Worm (Caenorhabditis elegans) whole organism, young adult: ENCODE results near the gene T04A8.7.
A peak's percentile ranks its signal among the peaks of the same experiment; 100 is the strongest.

ENCODE experiments used
- B0336.3 ChIP-seq: fragments of 200-800 bp; sonication (Bioruptor generic); IDR thresholded peaks from 2 replicates; pipeline ENCODE4 v1.3.6; 2022; ENCODE audit warnings: missing genetic modification characterization, missing compliant biosample characterization
- D2030.7 ChIP-seq: fragments of 200-800 bp; sonication (Bioruptor generic); IDR thresholded peaks from 2 replicates; pipeline ENCODE4 v1.3.6; 2022; ENCODE audit warnings: missing genetic modification reagents, missing genetic modification characterization, missing compliant biosample characterization
- F23B12.7 ChIP-seq: sonication (generic microtip); optimal IDR thresholded peaks from 2 replicates; lab custom pipeline; 2017; ENCODE audit warnings: missing genetic modification characterization, mild to moderate bottlenecking, missing compliant biosample characterization, antibody characterized with exemption, moderate library complexity; ENCODE audit not compliant: insufficient read depth
- F33H1.4 ChIP-seq: fragments of 200-800 bp; sonication (Bioruptor generic); IDR thresholded peaks from 2 replicates; pipeline ENCODE4 v1.3.6; 2022; ENCODE audit warnings: missing genetic modification reagents, missing genetic modification characterization, missing compliant biosample characterization
- F52B5.7 ChIP-seq: sonication (generic microtip); optimal IDR thresholded peaks from 2 replicates; lab custom pipeline; 2016; ENCODE audit warnings: mild to moderate bottlenecking, missing genetic modification characterization, missing compliant biosample characterization
- F55B11.4 ChIP-seq: sonication (generic microtip); optimal IDR thresholded peaks from 2 replicates; lab custom pipeline; 2016; ENCODE audit warnings: missing compliant biosample characterization, missing genetic modification characterization, borderline replicate concordance; ENCODE audit not compliant: insufficient read depth
- K12H6.12 ChIP-seq: fragments of 200-800 bp; sonication (Bioruptor generic); optimal IDR thresholded peaks from 2 replicates; lab custom pipeline; 2018; ENCODE audit warnings: mild to moderate bottlenecking, missing genetic modification characterization, missing compliant biosample characterization
- Y53G8AR.9 ChIP-seq: fragments of 200-800 bp; sonication (Bioruptor generic); conservative IDR thresholded peaks from 2 replicates; pipeline ENCODE4 v1.3.6; 2022; ENCODE audit warnings: missing genetic modification reagents, missing genetic modification characterization, missing compliant biosample characterization
- Y67H2A.10 ChIP-seq: fragments of 200-800 bp; sonication (Bioruptor generic); conservative IDR thresholded peaks from 2 replicates; pipeline ENCODE4 v1.3.6; 2022; ENCODE audit warnings: missing genetic modification reagents, missing genetic modification characterization, missing compliant biosample characterization
- Y95B8A.8 ChIP-seq: fragments of 200-800 bp; sonication (Bioruptor generic); IDR thresholded peaks from 2 replicates; pipeline ENCODE4 v1.3.6; 2022; ENCODE audit warnings: missing genetic modification reagents, missing genetic modification characterization, missing compliant biosample characterization
- ZK185.1 ChIP-seq: sonication (generic microtip); optimal IDR thresholded peaks from 2 replicates; lab custom pipeline; 2016; ENCODE audit warnings: mild to moderate bottlenecking, missing genetic modification characterization, missing compliant biosample characterization; ENCODE audit not compliant: poor library complexity, severe bottlenecking
- aptf-2 ChIP-seq: fragments of 200-800 bp; sonication (Bioruptor generic); conservative IDR thresholded peaks from 2 replicates; pipeline ENCODE4 v1.3.6; 2022; ENCODE audit warnings: missing genetic modification reagents, missing genetic modification characterization, missing compliant biosample characterization
- athp-1 ChIP-seq: sonication (generic microtip); optimal IDR thresholded peaks from 2 replicates; lab custom pipeline; 2017; ENCODE audit warnings: mild to moderate bottlenecking, missing genetic modification characterization, missing compliant biosample characterization
- attf-5 ChIP-seq: fragments of 200-800 bp; sonication (Bioruptor generic); optimal IDR thresholded peaks from 2 replicates; lab custom pipeline; 2018; ENCODE audit warnings: mild to moderate bottlenecking, missing genetic modification characterization, missing compliant biosample characterization
- cebp-1 ChIP-seq, 2 experiments: fragments of 200-800 bp in 1 of 2; sonication (Bioruptor generic) in 1 of 2; sonication (generic microtip) in 1 of 2; IDR thresholded peaks in 1 of 2; optimal IDR thresholded peaks in 1 of 2; 2 replicates each; pipeline versions ENCODE4 v1.3.6 to Lab custom; 2017 to 2022; ENCODE audit warnings: missing compliant biosample characterization in 2 of 2, missing genetic modification characterization in 2 of 2, mild to moderate bottlenecking in 1 of 2, missing genetic modification reagents in 1 of 2, moderate library complexity in 1 of 2
- ceh-100 ChIP-seq: fragments of 200-800 bp; sonication (Bioruptor generic); IDR thresholded peaks from 2 replicates; pipeline ENCODE4 v1.3.6; 2022; ENCODE audit warnings: missing genetic modification reagents, missing genetic modification characterization, missing compliant biosample characterization
- dox-1 ChIP-seq: fragments of 200-800 bp; sonication (Bioruptor generic); IDR thresholded peaks from 2 replicates; pipeline ENCODE4 v1.3.6; 2022; ENCODE audit warnings: missing genetic modification reagents, missing genetic modification characterization, missing compliant biosample characterization
- dpl-1 ChIP-seq: fragments of 150-350 bp; optimal IDR thresholded peaks from 2 replicates; lab custom pipeline; 2014; ENCODE audit warnings: missing biosample characterization, missing genetic modification reagents, missing genetic modification characterization
- ets-4 ChIP-seq: fragments of 200-800 bp; sonication (Bioruptor generic); optimal IDR thresholded peaks from 2 replicates; lab custom pipeline; 2018; ENCODE audit warnings: mild to moderate bottlenecking, missing genetic modification characterization, missing compliant biosample characterization
- lag-1 ChIP-seq: fragments of 200-800 bp; sonication (Bioruptor generic); IDR thresholded peaks from 2 replicates; pipeline ENCODE4 v1.3.6; 2022; ENCODE audit warnings: missing genetic modification reagents, missing genetic modification characterization, missing compliant biosample characterization
- let-526 ChIP-seq: fragments of 200-800 bp; sonication (Bioruptor generic); IDR thresholded peaks from 2 replicates; pipeline ENCODE4 v1.3.6; 2022; ENCODE audit warnings: missing genetic modification reagents, missing genetic modification characterization, missing compliant biosample characterization
- let-607 ChIP-seq, 2 experiments: fragments of 200-800 bp in 1 of 2; sonication (Bioruptor generic) in 1 of 2; sonication (generic microtip) in 1 of 2; optimal IDR thresholded peaks; 2 replicates each; lab custom pipeline; 2016 to 2018; ENCODE audit warnings: mild to moderate bottlenecking in 2 of 2, missing compliant biosample characterization in 2 of 2, missing genetic modification characterization in 2 of 2, moderate library complexity in 2 of 2, missing genotype in 1 of 2
- lin-35 ChIP-seq, 3 experiments: fragments of 150-350 bp in 2 of 3; sonication (generic microtip) in 1 of 3; optimal IDR thresholded peaks; 2 replicates each; lab custom pipeline; 2014 to 2018; ENCODE audit warnings: missing biosample characterization in 3 of 3, missing genetic modification characterization in 3 of 3, missing genetic modification reagents in 3 of 3
- lin-40 ChIP-seq: sonication (generic microtip); optimal IDR thresholded peaks from 2 replicates; lab custom pipeline; 2016; ENCODE audit warnings: missing genetic modification characterization, mild to moderate bottlenecking, missing compliant biosample characterization, missing genotype, missing genetic modification reagents
- lin-54 ChIP-seq: fragments of 200-800 bp; sonication (Bioruptor generic); optimal IDR thresholded peaks from 2 replicates; lab custom pipeline; 2018; ENCODE audit warnings: mild to moderate bottlenecking, missing genetic modification characterization, missing compliant biosample characterization
- madf-3 ChIP-seq: fragments of 200-800 bp; sonication (Bioruptor generic); IDR thresholded peaks from 2 replicates; pipeline ENCODE4 v1.3.6; 2022; ENCODE audit warnings: missing genetic modification reagents, missing genetic modification characterization, missing compliant biosample characterization
- madf-6 ChIP-seq: fragments of 200-800 bp; sonication (Bioruptor generic); IDR thresholded peaks from 2 replicates; pipeline ENCODE4 v1.3.6; 2022; ENCODE audit warnings: missing genetic modification reagents, missing genetic modification characterization, missing compliant biosample characterization
- mcd-1 ChIP-seq: fragments of 200-800 bp; sonication (Bioruptor generic); IDR thresholded peaks from 2 replicates; pipeline ENCODE4 v1.3.6; 2022; ENCODE audit warnings: missing genetic modification reagents, missing genetic modification characterization, missing compliant biosample characterization
- mel-28 ChIP-seq: sonication (generic microtip); optimal IDR thresholded peaks from 2 replicates; lab custom pipeline; 2016; ENCODE audit warnings: borderline replicate concordance, mild to moderate bottlenecking, missing genetic modification characterization, missing compliant biosample characterization
- nfyb-1 ChIP-seq: fragments of 200-800 bp; sonication (Bioruptor generic); IDR thresholded peaks from 2 replicates; pipeline ENCODE4 v1.3.6; 2022; ENCODE audit warnings: missing genetic modification reagents, missing genetic modification characterization, missing compliant biosample characterization
- nhr-120 ChIP-seq: fragments of 200-800 bp; sonication (Bioruptor generic); IDR thresholded peaks from 2 replicates; pipeline ENCODE4 v1.3.6; 2022; ENCODE audit warnings: missing genetic modification characterization, missing compliant biosample characterization
- nhr-27 ChIP-seq: fragments of 200-800 bp; sonication (Bioruptor generic); optimal IDR thresholded peaks from 2 replicates; lab custom pipeline; 2018; ENCODE audit warnings: mild to moderate bottlenecking, missing genetic modification characterization, moderate library complexity, missing compliant biosample characterization
- nhr-80 ChIP-seq: sonication (generic microtip); optimal IDR thresholded peaks from 2 replicates; lab custom pipeline; 2016; ENCODE audit warnings: missing genetic modification characterization, missing compliant biosample characterization
- pbrm-1 ChIP-seq: fragments of 200-800 bp; sonication (Bioruptor generic); IDR thresholded peaks from 2 replicates; pipeline ENCODE4 v1.3.6; 2022; ENCODE audit warnings: missing genetic modification reagents, missing genetic modification characterization, missing compliant biosample characterization
- pha-4 ChIP-seq: fragments of 150-350 bp; sonication (generic microtip); optimal IDR thresholded peaks from 2 replicates; lab custom pipeline; 2014; ENCODE audit warnings: missing biosample characterization, missing genetic modification reagents, missing genetic modification characterization
- repo-1 ChIP-seq: sonication (generic microtip); optimal IDR thresholded peaks from 2 replicates; lab custom pipeline; 2017; ENCODE audit warnings: mild to moderate bottlenecking, missing genetic modification characterization, missing compliant biosample characterization
- snpc-1.1 ChIP-seq: sonication (generic microtip); optimal IDR thresholded peaks from 2 replicates; lab custom pipeline; 2017; ENCODE audit warnings: missing genetic modification characterization, mild to moderate bottlenecking, missing compliant biosample characterization, antibody characterized with exemption, moderate library complexity, missing genotype, missing genetic modification reagents; ENCODE audit not compliant: insufficient read depth
- snpc-3.4 ChIP-seq: sonication (generic microtip); optimal IDR thresholded peaks from 2 replicates; lab custom pipeline; 2017; ENCODE audit warnings: missing genetic modification characterization, mild to moderate bottlenecking, missing compliant biosample characterization, antibody characterized with exemption, moderate library complexity, missing genotype, missing genetic modification reagents
- snpc-4 ChIP-seq, 5 experiments: fragments of 150-350 bp in 1 of 5; sonication (generic microtip) in 4 of 5; optimal IDR thresholded peaks; 2 replicates each; lab custom pipeline; 2014 to 2018; ENCODE audit warnings: missing genetic modification characterization in 5 of 5, missing biosample characterization in 3 of 5, antibody characterized with exemption in 2 of 5, mild to moderate bottlenecking in 2 of 5, missing compliant biosample characterization in 2 of 5, missing genotype in 2 of 5, moderate library complexity in 2 of 5, missing genetic modification reagents in 1 of 5
- somi-1 ChIP-seq: fragments of 200-800 bp; sonication (Bioruptor generic); optimal IDR thresholded peaks from 2 replicates; lab custom pipeline; 2018; ENCODE audit warnings: mild to moderate bottlenecking, missing genetic modification characterization, missing compliant biosample characterization
- tlf-1 ChIP-seq: fragments of 200-800 bp; sonication (Bioruptor generic); optimal IDR thresholded peaks from 2 replicates; lab custom pipeline; 2018; ENCODE audit warnings: mild to moderate bottlenecking, missing genetic modification characterization, missing compliant biosample characterization
- ztf-18 ChIP-seq: sonication (generic microtip); optimal IDR thresholded peaks from 2 replicates; lab custom pipeline; 2016; ENCODE audit warnings: missing genotype, mild to moderate bottlenecking, missing genetic modification characterization, missing compliant biosample characterization
- ztf-25 ChIP-seq: fragments of 200-800 bp; sonication (Bioruptor generic); IDR thresholded peaks from 2 replicates; pipeline ENCODE4 v1.3.6; 2022; ENCODE audit warnings: missing genetic modification reagents, missing genetic modification characterization, missing compliant biosample characterization
- ztf-26 ChIP-seq: sonication (generic microtip); optimal IDR thresholded peaks from 2 replicates; lab custom pipeline; 2017; ENCODE audit warnings: missing genetic modification characterization, missing compliant biosample characterization

The T04A8.7 gene

DNA sequence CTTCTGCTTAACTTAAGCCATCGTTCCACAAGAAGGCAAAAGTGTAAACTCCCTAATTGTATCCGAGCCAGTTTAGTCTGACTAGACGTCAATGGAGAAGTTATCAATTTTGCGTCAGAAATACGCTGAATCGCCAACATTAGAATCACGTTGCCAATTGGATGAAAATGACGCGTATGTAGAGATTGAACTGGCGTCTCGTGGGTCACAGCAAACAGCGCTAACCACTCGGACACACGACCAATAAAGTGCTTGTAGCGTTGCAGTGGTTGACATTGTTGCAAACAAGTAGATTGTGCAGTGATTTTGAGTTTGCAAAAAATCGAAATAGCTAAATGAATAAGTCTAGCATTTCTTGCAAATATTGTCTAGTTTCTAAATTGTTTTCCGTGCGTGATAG lies 5.6 kb upstream of the T04A8.7 start (continued):
- TF ChIP-seq lag-1 (GFP tag; lab: Robert Waterston, UW) (no peak), repo-1 (tag; lab: Kevin White, UChicago) (peak; percentile 83), ztf-25 (GFP tag; lab: Robert Waterston, UW) (peak; percentile 88; the same call in 1 of the 2 replicates), Y67H2A.10 (peak; percentile 60; the same call in 1 of the 2 replicates), F55B11.4 (tag; lab: Kevin White, UChicago) (no peak), somi-1 (GFP tag; lab: Kevin White, UChicago) (peak; percentile 51), D2030.7 (GFP tag; lab: Robert Waterston, UW) (peak; percentile 86), F52B5.7 (tag; lab: Kevin White, UChicago) (peak; percentile 91), Y53G8AR.9 (GFP tag; lab: Robert Waterston, UW) (peak; percentile 77)

DNA sequence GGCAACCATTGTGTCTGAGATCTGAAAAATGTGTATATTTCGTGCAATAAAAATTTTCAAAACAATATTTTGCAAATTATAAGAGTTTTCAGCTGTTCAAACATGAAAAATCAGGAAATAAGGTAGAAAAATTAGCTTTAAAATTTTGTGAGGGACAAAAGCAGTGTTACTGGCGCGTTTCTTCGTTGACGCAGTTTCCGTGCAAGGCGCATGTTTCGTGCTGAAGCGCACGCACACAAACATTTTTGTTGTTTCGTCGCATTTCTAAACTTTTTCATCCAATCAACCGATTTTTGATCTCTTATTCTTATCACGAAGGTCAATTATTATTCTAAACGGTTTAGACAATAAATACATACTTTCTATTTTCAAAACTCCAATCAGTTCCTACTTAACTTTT lies 1.9 kb upstream of the T04A8.7 start, which contains the start of gene nifk-1:
nifk-1 (minus strand) TSS at position 27 of the 400 bp plus-strand sequence.
- TF ChIP-seq lin-54 (GFP tag; lab: Kevin White, UChicago) (peak; percentile 73), K12H6.12 (tag; lab: Kevin White, UChicago) (peak; percentile 22), F23B12.7 (tag; lab: Kevin White, UChicago) (peak; percentile 57), dpl-1 (peak; percentile 34), nhr-120 (GFP tag; lab: Robert Waterston, UW) (no peak), ZK185.1 (tag; lab: Kevin White, UChicago) (peak; percentile 7), pbrm-1 (GFP tag; lab: Robert Waterston, UW) (0 out of 2 replicates have a peak, but pooled peaks have one; percentile 54), Y95B8A.8 (GFP tag; lab: Robert Waterston, UW) (no peak), tlf-1 (GFP tag; lab: Kevin White, UChicago) (peak; percentile 3), pha-4 (tag; lab: Kevin White, UChicago) (no peak), madf-3 (0 out of 2 replicates have a peak, but pooled peaks have one; percentile 14), attf-5 (GFP tag; lab: Kevin White, UChicago) (peak; percentile 86), let-526 (GFP tag; lab: Robert Waterston, UW) (no peak), ztf-26 (tag; lab: Kevin White, UChicago) (no peak), F33H1.4 (GFP tag; lab: Robert Waterston, UW) (peak; percentile 44), nhr-27 (tag; lab: Kevin White, UChicago) (no peak), mcd-1 (GFP tag; lab: Robert Waterston, UW) (peak; percentile 67), ets-4 (GFP tag; lab: Kevin White, UChicago) (no peak), nfyb-1 (GFP tag; lab: Robert Waterston, UW) (peak; percentile 56; the same call in 1 of the 2 replicates), athp-1 (tag; lab: Kevin White, UChicago) (no peak), lin-35 (GFP tag; optimal IDR thresholded peaks at IDR 0.05; lab: Kevin White, UChicago) (peak in 1 of 3 experiments; percentile 47), snpc-1.1 (tag; lab: Kevin White, UChicago) (no peak), ceh-100 (GFP tag; lab: Robert Waterston, UW) (no peak), Y53G8AR.9 (GFP tag; lab: Robert Waterston, UW) (no peak), nhr-80 (peak; percentile 79), madf-6 (GFP tag; lab: Robert Waterston, UW) (peak; percentile 65), B0336.3 (GFP tag; lab: Robert Waterston, UW) (0 out of 2 replicates have a peak, but pooled peaks have one; percentile 28), dox-1 (GFP tag; lab: Robert Waterston, UW) (peak; percentile 84), ztf-18 (peak; percentile 95), lin-40 (peak; percentile 55), cebp-1 (GFP tag; IDR thresholded peaks at IDR 0.05; lab: Robert Waterston, UW) (no peak), cebp-1 (tag; optimal IDR thresholded peaks at IDR 0.05; lab: Kevin White, UChicago) (peak; percentile 58), let-607 (tag; optimal IDR thresholded peaks at IDR 0.05; lab: Kevin White, UChicago) (peak in 1 of 2 experiments; percentile 22), mel-28 (tag; lab: Kevin White, UChicago) (no peak), snpc-4 (GFP tag; optimal IDR thresholded peaks at IDR 0.05; lab: Kevin White, UChicago) (no peak), snpc-4 (tag; optimal IDR thresholded peaks at IDR 0.05; lab: Kevin White, UChicago) (peak in 3 of 4 experiments; percentile 28 to 69 (median 68)), snpc-3.4 (tag; lab: Kevin White, UChicago) (peak; percentile 23), aptf-2 (no peak)
